Worm (Caenorhabditis elegans) whole organism, L1 larva: Measurements from ENCODE around the gene Y67D8B.1.
"Not testable (repeated sequence)": the region's sequence is repeated elsewhere in the genome, so short reads cannot be mapped to it uniquely, and the experiment has no call there.

Experiments
- C04F5.9 ChIP-seq: sonication (generic microtip); optimal IDR thresholded peaks from 2 replicates; lab custom pipeline; 2016; ENCODE audit warnings: missing genetic modification characterization, missing compliant biosample characterization
- C34B4.2 ChIP-seq: sonication (generic microtip); optimal IDR thresholded peaks from 2 replicates; lab custom pipeline; 2017; ENCODE audit warnings: mild to moderate bottlenecking, missing genetic modification characterization, missing compliant biosample characterization
- F16B12.6 ChIP-seq: fragments of 150-350 bp; optimal IDR thresholded peaks from 2 replicates; lab custom pipeline; 2014; ENCODE audit warnings: missing biosample characterization, missing genetic modification characterization
- alr-1 ChIP-seq: fragments of 200-800 bp; sonication (Bioruptor generic); optimal IDR thresholded peaks from 2 replicates; lab custom pipeline; 2018; ENCODE audit warnings: borderline replicate concordance, mild to moderate bottlenecking, missing genetic modification characterization, missing compliant biosample characterization
- ceh-82 ChIP-seq, 3 experiments: fragments of 150-350 bp in 1 of 3; sonication (generic microtip) in 2 of 3; optimal IDR thresholded peaks; 2 replicates each; lab custom pipeline; 2014 to 2017; ENCODE audit warnings: missing biosample characterization in 3 of 3, missing genetic modification characterization in 3 of 3
- ceh-90 ChIP-seq: sonication (generic microtip); optimal IDR thresholded peaks from 2 replicates; lab custom pipeline; 2016; ENCODE audit warnings: missing genetic modification characterization, missing compliant biosample characterization
- ces-1 ChIP-seq: fragments of 150-350 bp; optimal IDR thresholded peaks from 2 replicates; lab custom pipeline; 2014; ENCODE audit warnings: missing biosample characterization, missing genetic modification reagents, missing genetic modification characterization
- efl-3 ChIP-seq: fragments of 200-800 bp; sonication (Bioruptor generic); optimal IDR thresholded peaks from 2 replicates; lab custom pipeline; 2018; ENCODE audit warnings: mild to moderate bottlenecking, missing genetic modification characterization, missing compliant biosample characterization
- egl-13 ChIP-seq: sonication (generic microtip); optimal IDR thresholded peaks from 2 replicates; lab custom pipeline; 2016; ENCODE audit warnings: missing genotype, missing genetic modification reagents, missing genetic modification characterization, missing compliant biosample characterization
- egl-27 ChIP-seq, 2 experiments: fragments of 150-350 bp in 1 of 2; sonication (generic microtip); optimal IDR thresholded peaks; 3 replicates each; lab custom pipeline; 2017 to 2018; ENCODE audit warnings: missing biosample characterization in 2 of 2, missing genetic modification characterization in 2 of 2, missing genetic modification reagents in 2 of 2
- elt-3 ChIP-seq, 6 experiments: fragments of 150-350 bp in 1 of 6; sonication (generic microtip); optimal IDR thresholded peaks; 2 replicates each; lab custom pipeline; 2017 to 2018; ENCODE audit warnings: missing biosample characterization in 6 of 6, missing genetic modification characterization in 6 of 6, inconsistent platforms in 1 of 6
- fkh-10 ChIP-seq: sonication (generic microtip); optimal IDR thresholded peaks from 2 replicates; lab custom pipeline; 2017; ENCODE audit warnings: missing biosample characterization, missing genetic modification reagents, missing genetic modification characterization
- fkh-4 ChIP-seq: sonication (generic microtip); optimal IDR thresholded peaks from 2 replicates; lab custom pipeline; 2016; ENCODE audit warnings: missing compliant biosample characterization, missing genetic modification characterization, borderline replicate concordance
- fos-1 ChIP-seq: fragments of 150-350 bp; optimal IDR thresholded peaks from 2 replicates; lab custom pipeline; 2014; ENCODE audit warnings: missing biosample characterization, missing genetic modification characterization
- grh-1 ChIP-seq: fragments of 200-800 bp; sonication (Bioruptor generic); IDR thresholded peaks from 2 replicates; pipeline ENCODE4 v1.3.6; 2022; ENCODE audit warnings: missing genetic modification reagents, missing genetic modification characterization, missing compliant biosample characterization
- hlh-17 ChIP-seq: fragments of 200-800 bp; sonication (Bioruptor generic); optimal IDR thresholded peaks from 2 replicates; lab custom pipeline; 2018; ENCODE audit warnings: missing genetic modification characterization, mild to moderate bottlenecking, missing compliant biosample characterization, moderate library complexity, borderline replicate concordance
- hpl-2 ChIP-seq: fragments of 150-350 bp; optimal IDR thresholded peaks from 2 replicates; lab custom pipeline; 2014; ENCODE audit warnings: missing biosample characterization, missing genetic modification reagents, missing genetic modification characterization
- irx-1 ChIP-seq: sonication (generic microtip); optimal IDR thresholded peaks from 2 replicates; lab custom pipeline; 2016; ENCODE audit warnings: missing genetic modification characterization, missing compliant biosample characterization
- isw-1 ChIP-seq: fragments of 200-800 bp; sonication (Bioruptor generic); IDR thresholded peaks from 2 replicates; pipeline ENCODE4 v1.3.6; 2022; ENCODE audit warnings: missing genetic modification characterization, missing compliant biosample characterization
- lin-15B ChIP-seq: fragments of 150-350 bp; sonication (generic microtip); optimal IDR thresholded peaks from 3 replicates; lab custom pipeline; 2014; ENCODE audit warnings: missing biosample characterization, missing genetic modification characterization
- lin-35 ChIP-seq, 2 experiments: fragments of 150-350 bp; optimal IDR thresholded peaks; 2 replicates each; lab custom pipeline; 2014; ENCODE audit warnings: missing biosample characterization in 2 of 2, missing genetic modification characterization in 2 of 2, missing genetic modification reagents in 2 of 2
- lir-3 ChIP-seq: sonication (generic microtip); optimal IDR thresholded peaks from 2 replicates; lab custom pipeline; 2016; ENCODE audit warnings: mild to moderate bottlenecking, missing genetic modification characterization, moderate library complexity, missing compliant biosample characterization; ENCODE audit not compliant: poor library complexity
- lsy-2 ChIP-seq, 2 experiments: fragments of 150-350 bp; optimal IDR thresholded peaks; 2 replicates each; lab custom pipeline; 2014; ENCODE audit warnings: missing biosample characterization in 2 of 2, missing genetic modification characterization in 2 of 2
- mdl-1 ChIP-seq, 2 experiments: fragments of 150-350 bp; optimal IDR thresholded peaks; 2 replicates each; lab custom pipeline; 2014 to 2017; ENCODE audit warnings: missing biosample characterization in 2 of 2, missing genetic modification characterization in 2 of 2, inconsistent platforms in 1 of 2
- mep-1 ChIP-seq: fragments of 150-350 bp; optimal IDR thresholded peaks from 2 replicates; lab custom pipeline; 2014; ENCODE audit warnings: missing biosample characterization, missing genetic modification characterization
- nhr-12 ChIP-seq: sonication (generic microtip); optimal IDR thresholded peaks from 2 replicates; lab custom pipeline; 2017; ENCODE audit warnings: missing biosample characterization, missing genetic modification characterization
- nhr-47 ChIP-seq: sonication (generic microtip); optimal IDR thresholded peaks from 2 replicates; lab custom pipeline; 2016; ENCODE audit warnings: mild to moderate bottlenecking, missing genetic modification characterization, moderate library complexity, missing compliant biosample characterization
- nhr-71 ChIP-seq: sonication (generic microtip); optimal IDR thresholded peaks from 2 replicates; lab custom pipeline; 2016; ENCODE audit warnings: mild to moderate bottlenecking, missing genetic modification characterization, moderate library complexity, missing compliant biosample characterization
- nhr-76 ChIP-seq: sonication (generic microtip); optimal IDR thresholded peaks from 2 replicates; lab custom pipeline; 2017; ENCODE audit warnings: missing biosample characterization, missing genetic modification characterization
- nhr-77 ChIP-seq: fragments of 150-350 bp; optimal IDR thresholded peaks from 2 replicates; lab custom pipeline; 2014; ENCODE audit warnings: missing biosample characterization, missing genetic modification characterization
- nhr-84 ChIP-seq: sonication (generic microtip); optimal IDR thresholded peaks from 2 replicates; lab custom pipeline; 2017; ENCODE audit warnings: missing biosample characterization, missing genetic modification characterization
- nhr-85 ChIP-seq: sonication (generic microtip); peaks from one replicate; lab custom pipeline; 2016; ENCODE audit warnings: missing genetic modification characterization, inconsistent platforms, missing compliant biosample characterization
- nhr-90 ChIP-seq: sonication (generic microtip); optimal IDR thresholded peaks from 2 replicates; lab custom pipeline; 2016; ENCODE audit warnings: mild to moderate bottlenecking, missing genetic modification characterization, missing compliant biosample characterization; ENCODE audit not compliant: poor library complexity
- pag-3 ChIP-seq: sonication (generic microtip); optimal IDR thresholded peaks from 2 replicates; lab custom pipeline; 2017; ENCODE audit warnings: missing genetic modification characterization, mild to moderate bottlenecking, missing compliant biosample characterization, antibody characterized with exemption, borderline replicate concordance; ENCODE audit not compliant: insufficient read depth
- pax-3 ChIP-seq: fragments of 200-800 bp; sonication (Bioruptor generic); optimal IDR thresholded peaks from 2 replicates; lab custom pipeline; 2018; ENCODE audit warnings: mild to moderate bottlenecking, missing genetic modification characterization, moderate library complexity, missing compliant biosample characterization
- pqm-1 ChIP-seq: sonication (generic microtip); optimal IDR thresholded peaks from 3 replicates; lab custom pipeline; 2017; ENCODE audit warnings: missing biosample characterization, missing genetic modification characterization
- skn-1 ChIP-seq: fragments of 150-350 bp; optimal IDR thresholded peaks from 2 replicates; lab custom pipeline; 2014; ENCODE audit warnings: missing biosample characterization, missing genetic modification characterization
- snu-23 ChIP-seq: sonication (generic microtip); optimal IDR thresholded peaks from 2 replicates; lab custom pipeline; 2016; ENCODE audit warnings: missing genetic modification characterization, missing compliant biosample characterization
- sox-4 ChIP-seq: sonication (generic microtip); optimal IDR thresholded peaks from 2 replicates; lab custom pipeline; 2016; ENCODE audit warnings: missing genetic modification characterization, missing compliant biosample characterization
- sptf-1 ChIP-seq: fragments of 150-350 bp; optimal IDR thresholded peaks from 2 replicates; lab custom pipeline; 2014; ENCODE audit warnings: missing biosample characterization, missing genetic modification characterization
- swsn-7 ChIP-seq: sonication (generic microtip); optimal IDR thresholded peaks from 2 replicates; lab custom pipeline; 2016; ENCODE audit warnings: missing genetic modification characterization, missing compliant biosample characterization
- tbx-2 ChIP-seq: sonication (generic microtip); optimal IDR thresholded peaks from 2 replicates; lab custom pipeline; 2016; ENCODE audit warnings: missing genetic modification characterization, missing compliant biosample characterization
- tlp-1 ChIP-seq: fragments of 150-350 bp; optimal IDR thresholded peaks from 2 replicates; lab custom pipeline; 2014; ENCODE audit warnings: missing biosample characterization, missing genetic modification characterization
- unc-30 ChIP-seq: sonication (generic microtip); optimal IDR thresholded peaks from 2 replicates; lab custom pipeline; 2017; ENCODE audit warnings: missing biosample characterization, missing genetic modification characterization
- zip-4 ChIP-seq: fragments of 200-800 bp; sonication (Bioruptor generic); optimal IDR thresholded peaks from 2 replicates; lab custom pipeline; 2018; ENCODE audit warnings: mild to moderate bottlenecking, missing genetic modification characterization, moderate library complexity, missing compliant biosample characterization
- ztf-11 ChIP-seq, 2 experiments: sonication (generic microtip); optimal IDR thresholded peaks; 2 replicates each; lab custom pipeline; 2016 to 2017; ENCODE audit warnings: missing genetic modification characterization in 2 of 2, missing biosample characterization in 1 of 2, missing compliant biosample characterization in 1 of 2
- ztf-4 ChIP-seq: fragments of 150-350 bp; optimal IDR thresholded peaks from 2 replicates; lab custom pipeline; 2014; ENCODE audit warnings: missing biosample characterization, missing genetic modification characterization

Gene Y67D8B.1

DNA sequence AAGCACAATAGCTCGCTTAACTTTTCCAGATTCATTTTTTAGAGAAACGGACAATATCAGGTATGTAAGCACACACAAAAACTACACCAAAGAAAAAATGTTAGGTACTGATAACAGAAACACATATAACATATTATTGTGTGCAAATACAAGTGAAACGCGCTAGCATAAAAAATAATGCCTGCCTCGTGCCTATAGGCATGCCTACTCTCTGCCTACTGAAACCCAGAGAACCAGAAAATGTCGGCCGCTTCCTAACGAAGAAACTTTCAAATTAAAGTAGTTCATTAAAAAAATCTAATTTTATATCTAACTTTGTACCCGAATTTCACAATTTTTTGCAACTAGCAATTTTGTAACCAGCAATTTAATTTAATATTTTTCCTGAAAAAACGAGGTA is at the start of gene Y67D8B.1:
Y67D8B.1 (minus strand) TSS at position 101 of the 400 bp plus-strand sequence.
- TF ChIP-seq hpl-2 (GFP tag; lab: Kevin White, UChicago); mep-1; elt-3 (tag; optimal IDR thresholded peaks at IDR 0.05; lab: Kevin White, UChicago): not testable (repeated sequence)

DNA sequence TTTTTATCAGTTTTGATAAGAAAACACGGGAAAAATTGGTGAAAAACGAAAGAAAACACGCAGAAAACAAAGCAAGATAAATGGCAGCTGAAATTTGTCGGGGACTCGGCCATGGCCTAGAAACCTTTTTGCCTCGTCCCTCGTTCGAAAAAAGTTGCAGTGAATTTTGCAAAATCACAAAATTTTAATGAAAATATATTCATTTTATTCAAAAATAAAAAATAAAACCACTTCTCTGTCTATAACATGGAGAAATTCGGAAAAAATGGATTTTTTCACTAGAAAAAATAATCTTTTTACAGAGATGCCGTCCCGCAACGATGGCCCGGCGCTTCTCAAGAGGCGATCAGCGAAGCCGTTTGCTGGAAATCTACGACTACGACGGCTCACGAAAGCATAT is 49.7 kb upstream of the Y67D8B.1 start, which contains the start of gene Y67D8A.2:
Y67D8A.2 (plus strand) TSS at position 301 of the 400 bp plus-strand sequence.
- no peak for TF ChIP-seq hlh-17
- no peak for TF ChIP-seq lin-35 (GFP tag; optimal IDR thresholded peaks at IDR 0.05; lab: Kevin White, UChicago)
- TF ChIP-seq alr-1 (tag; lab: Kevin White, UChicago) = no peak
- no peak for TF ChIP-seq egl-27 (tag; optimal IDR thresholded peaks at IDR 0.05; lab: Kevin White, UChicago)
- TF ChIP-seq irx-1 = no peak
- TF ChIP-seq pqm-1 (tag; lab: Kevin White, UChicago) = no peak
- no peak for TF ChIP-seq sptf-1
- no peak for TF ChIP-seq nhr-71 (tag; lab: Kevin White, UChicago)
- no peak for TF ChIP-seq fos-1
- no peak for TF ChIP-seq snu-23 (GFP tag; lab: Kevin White, UChicago)
- no peak for TF ChIP-seq skn-1 (tag; lab: Kevin White, UChicago)
- no peak for TF ChIP-seq nhr-90 (tag; lab: Kevin White, UChicago)
- no peak for TF ChIP-seq ztf-4
- TF ChIP-seq pag-3 = no peak
- no peak for TF ChIP-seq nhr-47 (tag; lab: Kevin White, UChicago)
- TF ChIP-seq pax-3 (tag; lab: Kevin White, UChicago) = no peak

DNA sequence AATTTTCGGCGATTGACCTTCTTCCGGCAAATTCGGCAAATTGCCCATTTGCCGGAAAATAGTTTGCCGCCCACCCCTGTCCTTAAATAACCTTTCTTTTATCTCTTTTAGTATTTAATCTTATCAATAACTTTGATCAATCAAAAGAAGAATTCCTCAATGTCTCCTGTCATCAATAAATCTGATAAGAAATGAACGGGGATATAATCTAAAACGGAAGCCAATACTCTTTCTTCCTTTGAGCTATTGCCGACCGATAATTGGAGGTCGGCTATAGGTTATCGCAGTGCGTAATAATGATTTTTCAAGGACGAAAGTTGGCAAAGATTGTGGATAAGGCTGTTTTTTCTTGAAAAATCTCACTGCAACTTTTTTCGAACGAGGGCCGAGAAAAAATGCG is 48.7 kb upstream of the Y67D8B.1 start:
- TF ChIP-seq C04F5.9 (no peak), nhr-85 (no peak), C34B4.2 (tag; lab: Kevin White, UChicago) (no peak), irx-1 (no peak), zip-4 (GFP tag; lab: Kevin White, UChicago) (no peak), sox-4 (tag; lab: Kevin White, UChicago) (no peak), ceh-90 (no peak), lir-3 (no peak), elt-3 (tag; optimal IDR thresholded peaks at IDR 0.05; lab: Kevin White, UChicago) (peak in 1 of 6 experiments; percentile 15)

DNA sequence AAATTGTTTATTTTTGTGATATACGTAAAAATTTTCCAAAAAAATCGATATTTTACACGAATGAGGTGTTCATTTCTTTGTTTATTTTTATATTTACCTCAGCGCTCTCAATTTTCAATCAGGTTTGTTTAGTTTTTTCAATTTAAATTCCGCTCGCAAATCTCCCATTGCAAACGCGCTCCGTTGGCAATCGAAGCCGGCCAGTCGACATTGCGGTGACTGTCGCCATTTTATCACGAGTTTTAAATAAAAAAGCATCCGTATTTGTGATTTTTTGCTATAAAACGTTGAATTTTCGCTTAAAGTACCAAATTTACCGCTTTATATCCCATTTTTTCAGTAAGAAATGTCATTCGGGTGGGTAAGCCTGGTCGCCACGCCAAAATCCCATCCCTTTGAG is 41.0 kb upstream of the Y67D8B.1 start, which contains the start of gene slmp-1:
slmp-1 (plus strand) TSS at position 335 of the 400 bp plus-strand sequence.
- TF ChIP-seq nhr-76 (tag; lab: Kevin White, UChicago) (no peak), mdl-1 (tag; optimal IDR thresholded peaks at IDR 0.05; lab: Kevin White, UChicago) (peak in 1 of 2 experiments; percentile 11), unc-30 (no peak), pag-3 (no peak), nhr-77 (tag; lab: Kevin White, UChicago) (no peak), swsn-7 (peak; percentile 10), tbx-2 (tag; lab: Kevin White, UChicago) (peak; percentile 36), irx-1 (no peak), egl-27 (tag; optimal IDR thresholded peaks at IDR 0.05; lab: Kevin White, UChicago) (no peak), egl-13 (tag; lab: Kevin White, UChicago) (no peak), fkh-4 (no peak), efl-3 (GFP tag; lab: Kevin White, UChicago) (no peak), F16B12.6 (tag; lab: Kevin White, UChicago) (peak; percentile 59), tlp-1 (tag; lab: Kevin White, UChicago) (no peak), nhr-71 (tag; lab: Kevin White, UChicago) (peak; percentile 60), ztf-11 (tag; optimal IDR thresholded peaks at IDR 0.05; lab: Kevin White, UChicago) (no peak), isw-1 (GFP tag; lab: Robert Waterston, UW) (no peak), lin-35 (GFP tag; optimal IDR thresholded peaks at IDR 0.05; lab: Kevin White, UChicago) (peak; percentile 91 to 96), lin-15B (tag; lab: Kevin White, UChicago) (peak; percentile 65), snu-23 (GFP tag; lab: Kevin White, UChicago) (peak; percentile 69), ceh-82 (tag; optimal IDR thresholded peaks at IDR 0.05; lab: Kevin White, UChicago) (peak in 1 of 3 experiments; percentile 62), lsy-2 (tag; optimal IDR thresholded peaks at IDR 0.05; lab: Kevin White, UChicago) (peak; percentile 63 to 78), ces-1 (GFP tag; lab: Kevin White, UChicago) (no peak), fkh-10 (GFP tag; lab: Kevin White, UChicago) (no peak), nhr-84 (no peak), nhr-85 (peak; percentile 61), mep-1 (peak; percentile 52), sptf-1 (no peak), grh-1 (GFP tag; lab: Robert Waterston, UW) (no peak), nhr-12 (tag; lab: Kevin White, UChicago) (no peak)
